Worm (Caenorhabditis elegans) whole organism, L3 larva: ENCODE results near the gene acds-10.

Source experiments
- R02D3.7 ChIP-seq: fragments of 150-350 bp; optimal IDR thresholded peaks from 2 replicates; lab custom pipeline; 2014; ENCODE audit warnings: missing biosample characterization, missing genetic modification characterization
- ZK546.5 ChIP-seq: sonication (generic microtip); optimal IDR thresholded peaks from 2 replicates; lab custom pipeline; 2017; ENCODE audit warnings: missing biosample characterization, missing genetic modification characterization
- aly-2 ChIP-seq: fragments of 150-350 bp; optimal IDR thresholded peaks from 2 replicates; lab custom pipeline; 2014; ENCODE audit warnings: missing biosample characterization, missing genetic modification characterization
- ama-1 ChIP-seq: fragments of 150-350 bp; optimal IDR thresholded peaks from 2 replicates; lab custom pipeline; 2018
- ceh-16 ChIP-seq: sonication (generic microtip); optimal IDR thresholded peaks from 2 replicates; lab custom pipeline; 2017; ENCODE audit warnings: missing biosample characterization, missing genetic modification characterization
- ceh-28 ChIP-seq: fragments of 150-350 bp; optimal IDR thresholded peaks from 2 replicates; lab custom pipeline; 2014; ENCODE audit warnings: missing biosample characterization, missing genetic modification reagents, missing genetic modification characterization
- ceh-82 ChIP-seq: fragments of 150-350 bp; optimal IDR thresholded peaks from 2 replicates; lab custom pipeline; 2014; ENCODE audit warnings: missing biosample characterization, missing genetic modification characterization
- ceh-9 ChIP-seq: sonication (generic microtip); optimal IDR thresholded peaks from 2 replicates; lab custom pipeline; 2018; ENCODE audit warnings: missing biosample characterization, missing genetic modification characterization
- daf-12 ChIP-seq: fragments of 150-350 bp; optimal IDR thresholded peaks from 2 replicates; lab custom pipeline; 2014; ENCODE audit warnings: missing biosample characterization, missing genetic modification reagents, missing genetic modification characterization
- egl-27 ChIP-seq: sonication (generic microtip); optimal IDR thresholded peaks from 4 replicates; lab custom pipeline; 2017; ENCODE audit warnings: missing biosample characterization, missing genetic modification reagents, missing genetic modification characterization
- egl-5 ChIP-seq: fragments of 150-350 bp; optimal IDR thresholded peaks from 2 replicates; lab custom pipeline; 2017; ENCODE audit warnings: missing biosample characterization, missing genetic modification reagents, missing genetic modification characterization, inconsistent platforms
- elt-1 ChIP-seq: fragments of 150-350 bp; optimal IDR thresholded peaks from 2 replicates; lab custom pipeline; 2014; ENCODE audit warnings: missing biosample characterization, missing genetic modification characterization
- elt-2 ChIP-seq: sonication (generic microtip); optimal IDR thresholded peaks from 2 replicates; lab custom pipeline; 2016; ENCODE audit warnings: missing genetic modification reagents, mild to moderate bottlenecking, missing genetic modification characterization, missing compliant biosample characterization
- elt-3 ChIP-seq, 3 experiments: fragments of 150-350 bp in 1 of 3; sonication (generic microtip) in 2 of 3; optimal IDR thresholded peaks; 2 replicates in 2 of 3; 4 replicates in 1 of 3; lab custom pipeline; 2014 to 2017; ENCODE audit warnings: missing biosample characterization in 3 of 3, missing genetic modification characterization in 3 of 3
- eor-1 ChIP-seq, 2 experiments: fragments of 150-350 bp; optimal IDR thresholded peaks; 2 replicates each; lab custom pipeline; 2014 to 2018; ENCODE audit warnings: missing biosample characterization in 2 of 2, missing genetic modification characterization in 2 of 2
- fkh-10 ChIP-seq: sonication (generic microtip); optimal IDR thresholded peaks from 2 replicates; lab custom pipeline; 2017; ENCODE audit warnings: missing biosample characterization, missing genetic modification reagents, missing genetic modification characterization
- fkh-2 ChIP-seq: fragments of 150-350 bp; optimal IDR thresholded peaks from 2 replicates; lab custom pipeline; 2014; ENCODE audit warnings: missing biosample characterization, missing genetic modification reagents, missing genetic modification characterization
- fos-1 ChIP-seq: fragments of 150-350 bp; optimal IDR thresholded peaks from 2 replicates; lab custom pipeline; 2014; ENCODE audit warnings: missing biosample characterization, missing genetic modification characterization
- hmg-11 ChIP-seq: sonication (generic microtip); optimal IDR thresholded peaks from 2 replicates; lab custom pipeline; 2016; ENCODE audit warnings: missing genetic modification characterization, missing compliant biosample characterization
- jun-1 ChIP-seq: fragments of 150-350 bp; optimal IDR thresholded peaks from 2 replicates; lab custom pipeline; 2014; ENCODE audit warnings: missing biosample characterization, missing genetic modification reagents, missing genetic modification characterization
- lin-15B ChIP-seq: fragments of 150-350 bp; optimal IDR thresholded peaks from 2 replicates; lab custom pipeline; 2014; ENCODE audit warnings: missing biosample characterization, missing genetic modification characterization
- lin-39 ChIP-seq: fragments of 150-350 bp; optimal IDR thresholded peaks from 2 replicates; lab custom pipeline; 2018; ENCODE audit warnings: missing biosample characterization, missing genetic modification reagents, missing genetic modification characterization
- lsy-12 ChIP-seq: sonication (generic microtip); optimal IDR thresholded peaks from 2 replicates; lab custom pipeline; 2016; ENCODE audit warnings: mild to moderate bottlenecking, missing genetic modification characterization, missing compliant biosample characterization
- mdl-1 ChIP-seq: fragments of 150-350 bp; optimal IDR thresholded peaks from 2 replicates; lab custom pipeline; 2014; ENCODE audit warnings: missing biosample characterization, missing genetic modification characterization
- mml-1 ChIP-seq: fragments of 150-350 bp; sonication (generic microtip); optimal IDR thresholded peaks from 3 replicates; lab custom pipeline; 2014; ENCODE audit warnings: missing biosample characterization, missing genetic modification characterization
- nfya-1 ChIP-seq: sonication (generic microtip); optimal IDR thresholded peaks from 2 replicates; lab custom pipeline; 2017; ENCODE audit warnings: missing genetic modification characterization, mild to moderate bottlenecking, missing compliant biosample characterization, antibody characterized with exemption, moderate library complexity; ENCODE audit not compliant: insufficient read depth
- nhr-11 ChIP-seq: fragments of 150-350 bp; optimal IDR thresholded peaks from 2 replicates; lab custom pipeline; 2014; ENCODE audit warnings: missing biosample characterization, missing genetic modification characterization
- nhr-12 ChIP-seq: fragments of 150-350 bp; optimal IDR thresholded peaks from 2 replicates; lab custom pipeline; 2014; ENCODE audit warnings: missing biosample characterization, missing genetic modification characterization
- nhr-23 ChIP-seq: fragments of 150-350 bp; optimal IDR thresholded peaks from 2 replicates; lab custom pipeline; 2014; ENCODE audit warnings: missing biosample characterization, missing genetic modification reagents, missing genetic modification characterization
- nhr-237 ChIP-seq: fragments of 150-350 bp; optimal IDR thresholded peaks from 2 replicates; lab custom pipeline; 2014; ENCODE audit warnings: missing biosample characterization, missing genetic modification characterization
- nhr-25 ChIP-seq: sonication (generic microtip); optimal IDR thresholded peaks from 2 replicates; lab custom pipeline; 2017; ENCODE audit warnings: missing biosample characterization, missing genetic modification characterization
- nhr-28 ChIP-seq: fragments of 150-350 bp; optimal IDR thresholded peaks from 2 replicates; lab custom pipeline; 2014; ENCODE audit warnings: missing biosample characterization, missing genetic modification characterization
- nhr-43 ChIP-seq: sonication (generic microtip); optimal IDR thresholded peaks from 2 replicates; lab custom pipeline; 2016; ENCODE audit warnings: mild to moderate bottlenecking, missing genetic modification characterization, missing compliant biosample characterization; ENCODE audit not compliant: poor library complexity, severe bottlenecking
- nhr-67 ChIP-seq: fragments of 150-350 bp; optimal IDR thresholded peaks from 2 replicates; lab custom pipeline; 2014; ENCODE audit warnings: missing biosample characterization, missing genetic modification characterization
- nhr-76 ChIP-seq: fragments of 150-350 bp; sonication (generic microtip); optimal IDR thresholded peaks from 5 replicates; lab custom pipeline; 2014; ENCODE audit warnings: missing biosample characterization, missing genetic modification characterization
- nhr-77 ChIP-seq: fragments of 150-350 bp; optimal IDR thresholded peaks from 2 replicates; lab custom pipeline; 2014; ENCODE audit warnings: missing biosample characterization, missing genetic modification characterization
- pha-4 ChIP-seq: fragments of 150-350 bp; optimal IDR thresholded peaks from 2 replicates; lab custom pipeline; 2014; ENCODE audit warnings: missing biosample characterization, missing genetic modification reagents, missing genetic modification characterization
- pqm-1 ChIP-seq: fragments of 150-350 bp; optimal IDR thresholded peaks from 2 replicates; lab custom pipeline; 2017; ENCODE audit warnings: missing biosample characterization, missing genetic modification characterization, inconsistent platforms
- sea-2 ChIP-seq: fragments of 150-350 bp; sonication (generic microtip); optimal IDR thresholded peaks from 4 replicates; lab custom pipeline; 2014; ENCODE audit warnings: missing biosample characterization, missing genetic modification reagents, missing genetic modification characterization
- skn-1 ChIP-seq: fragments of 150-350 bp; optimal IDR thresholded peaks from 2 replicates; lab custom pipeline; 2014; ENCODE audit warnings: missing biosample characterization, missing genetic modification characterization
- snpc-4 ChIP-seq: fragments of 150-350 bp; optimal IDR thresholded peaks from 2 replicates; lab custom pipeline; 2014; ENCODE audit warnings: missing biosample characterization, missing genetic modification characterization
- tbx-2 ChIP-seq: sonication (generic microtip); optimal IDR thresholded peaks from 2 replicates; lab custom pipeline; 2016; ENCODE audit warnings: mild to moderate bottlenecking, missing genetic modification characterization, missing compliant biosample characterization
- unc-39 ChIP-seq: sonication (generic microtip); optimal IDR thresholded peaks from 4 replicates; lab custom pipeline; 2017; ENCODE audit warnings: missing biosample characterization, missing genetic modification characterization
- unc-62 ChIP-seq: fragments of 150-350 bp; sonication (generic microtip); optimal IDR thresholded peaks from 4 replicates; lab custom pipeline; 2014; ENCODE audit warnings: missing biosample characterization, missing genetic modification reagents, missing genetic modification characterization
- zag-1 ChIP-seq: fragments of 150-350 bp; optimal IDR thresholded peaks from 2 replicates; lab custom pipeline; 2014; ENCODE audit warnings: missing biosample characterization, missing genetic modification characterization
- ztf-11 ChIP-seq: fragments of 150-350 bp; optimal IDR thresholded peaks from 2 replicates; lab custom pipeline; 2014; ENCODE audit warnings: missing biosample characterization, missing genetic modification characterization
- ztf-4 ChIP-seq: fragments of 150-350 bp; optimal IDR thresholded peaks from 2 replicates; lab custom pipeline; 2014; ENCODE audit warnings: missing biosample characterization, missing genetic modification characterization

The acds-10 gene

DNA sequence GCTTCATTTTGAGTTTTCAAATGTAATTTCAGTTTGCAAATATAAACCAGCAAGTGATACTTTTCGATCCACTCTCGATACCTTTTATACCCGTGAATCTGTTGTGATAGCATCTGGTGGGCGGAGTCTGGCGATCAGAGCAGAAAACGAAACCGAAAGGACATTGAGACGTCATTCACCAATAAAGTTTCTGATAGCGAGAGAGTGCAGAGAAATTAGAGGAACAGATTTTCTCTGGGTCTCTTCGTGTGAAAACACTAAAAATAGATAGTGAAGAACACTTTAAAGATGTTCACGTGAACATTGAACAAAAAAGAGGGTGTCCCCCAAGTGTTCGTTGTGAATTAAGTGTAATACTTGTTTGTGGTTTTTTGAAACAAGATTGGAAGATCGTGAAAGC, 16.2 kb downstream of the acds-10 start, which contains the start of gene pgph-3 (continued):
- TF ChIP-seq R02D3.7 (tag; lab: Kevin White, UChicago) (no peak), fkh-2 (tag; lab: Kevin White, UChicago) (no peak), nfya-1 (tag; lab: Kevin White, UChicago) (peak; percentile 68), elt-1 (tag; lab: Kevin White, UChicago) (peak; percentile 46), elt-3 (tag; optimal IDR thresholded peaks at IDR 0.05; lab: Kevin White, UChicago) (peak in 1 of 3 experiments; percentile 72)
- TF ChIP-seq, all 47 proteins: peak for 17

DNA sequence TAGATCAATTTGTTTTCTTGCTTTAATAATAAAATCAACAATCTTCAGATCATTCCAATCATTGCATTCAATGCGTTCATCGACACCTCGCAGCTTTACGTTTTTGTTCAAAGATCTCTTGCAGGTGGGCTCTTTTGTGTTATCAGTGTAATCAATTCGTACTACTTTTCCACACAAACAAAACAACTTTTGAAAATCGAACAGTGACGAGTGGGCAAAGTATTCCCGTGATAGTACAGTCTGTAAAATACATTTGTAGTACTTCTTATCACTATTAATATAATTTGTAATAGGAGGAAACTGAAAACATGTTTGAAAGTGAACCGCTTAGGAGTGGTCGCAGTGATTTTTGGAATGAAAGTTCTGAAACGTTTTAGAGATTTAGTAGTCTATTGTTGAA, 17.5 kb downstream of the acds-10 start, which contains the start of gene pgph-2:
Gene pgph-2, plus strand, starts transcription at position 47 of the 400 bp plus-strand sequence.
- TF ChIP-seq elt-2 (tag; lab: Kevin White, UChicago) (peak; percentile 74), elt-1 (tag; lab: Kevin White, UChicago) (no peak), pha-4 (peak; percentile 18), pqm-1 (tag; lab: Kevin White, UChicago) (peak; percentile 76), nhr-12 (tag; lab: Kevin White, UChicago) (no peak), lin-15B (tag; lab: Kevin White, UChicago) (no peak)

DNA sequence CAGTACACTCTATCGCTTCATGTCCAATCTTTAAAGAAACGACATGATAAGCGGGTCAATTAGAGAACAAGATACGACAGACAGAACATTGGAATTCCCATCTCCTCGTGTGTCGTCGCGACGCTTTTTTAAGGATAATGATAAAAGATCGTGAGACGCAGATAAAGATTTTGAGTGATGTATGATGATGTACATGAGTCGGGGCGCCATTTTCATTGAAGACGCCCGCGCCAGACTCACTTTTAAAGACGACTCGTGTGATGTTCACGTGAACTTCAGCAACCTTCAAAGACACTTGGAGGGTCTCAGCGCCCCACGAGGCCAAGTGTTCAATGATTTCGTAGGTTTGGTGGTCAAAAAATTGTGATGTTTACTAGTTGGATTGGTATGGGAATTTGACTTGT, 20.7 kb downstream of the acds-10 start:
- TF ChIP-seq nhr-77 (tag; lab: Kevin White, UChicago) (no peak), pha-4 (no peak), zag-1 (tag; lab: Kevin White, UChicago) (no peak), nhr-11 (tag; lab: Kevin White, UChicago) (no peak), mml-1 (tag; lab: Kevin White, UChicago) (peak; percentile 63), ceh-28 (tag; lab: Kevin White, UChicago) (peak; percentile 54), daf-12 (tag; lab: Kevin White, UChicago) (no peak), nfya-1 (tag; lab: Kevin White, UChicago) (peak; percentile 42), lin-39 (tag; lab: Kevin White, UChicago) (peak; percentile 42), ceh-16 (no peak), fkh-2 (tag; lab: Kevin White, UChicago) (no peak), fkh-10 (no peak), ZK546.5 (no peak), nhr-237 (tag; lab: Kevin White, UChicago) (no peak), eor-1 (tag; optimal IDR thresholded peaks at IDR 0.05; lab: Kevin White, UChicago) (no peak), fos-1 (tag; lab: Kevin White, UChicago) (no peak), egl-27 (tag; lab: Kevin White, UChicago) (peak; percentile 45), ceh-9 (tag; lab: Kevin White, UChicago) (no peak), unc-39 (tag; lab: Kevin White, UChicago) (no peak), aly-2 (tag; lab: Kevin White, UChicago) (no peak), lin-15B (tag; lab: Kevin White, UChicago) (no peak), snpc-4 (tag; lab: Kevin White, UChicago) (no peak), ztf-4 (tag; lab: Kevin White, UChicago) (no peak), R02D3.7 (tag; lab: Kevin White, UChicago) (no peak), sea-2 (GFP tag; lab: Kevin White, UChicago) (no peak), ztf-11 (tag; lab: Kevin White, UChicago) (no peak), mdl-1 (tag; lab: Kevin White, UChicago) (peak; percentile 7), skn-1 (tag; lab: Kevin White, UChicago) (no peak), nhr-28 (tag; lab: Kevin White, UChicago) (no peak), elt-2 (tag; lab: Kevin White, UChicago) (peak; percentile 87), jun-1 (peak; percentile 56), nhr-67 (tag; lab: Kevin White, UChicago) (no peak), hmg-11 (tag; lab: Kevin White, UChicago) (no peak), nhr-23 (tag; lab: Kevin White, UChicago) (peak; percentile 95), nhr-25 (tag; lab: Kevin White, UChicago) (peak; percentile 62), ama-1 (lab: Kevin White, UChicago) (no peak), nhr-43 (tag; lab: Kevin White, UChicago) (peak; percentile 88), ceh-82 (tag; lab: Kevin White, UChicago) (no peak), lsy-12 (tag; lab: Kevin White, UChicago) (no peak), nhr-76 (no peak), tbx-2 (tag; lab: Kevin White, UChicago) (peak; percentile 32), elt-1 (tag; lab: Kevin White, UChicago) (peak; percentile 20), nhr-12 (tag; lab: Kevin White, UChicago) (no peak), unc-62 (GFP tag; lab: Kevin White, UChicago) (peak; percentile 45), egl-5 (tag; lab: Kevin White, UChicago) (peak; percentile 24), elt-3 (tag; optimal IDR thresholded peaks at IDR 0.05; lab: Kevin White, UChicago) (peak in 2 of 3 experiments; percentile 18 to 63), pqm-1 (tag; lab: Kevin White, UChicago) (peak; percentile 72)
